Fruit fly (Drosophila melanogaster) whole organism, adult: ENCODE results near the gene CG7806.

Experiments used
- CG12768 ChIP-seq: fragments of 200-800 bp; sonication (Bioruptor generic); optimal IDR thresholded peaks from 2 replicates; lab custom pipeline; 2017; ENCODE audit warnings: missing biosample characterization, missing genetic modification characterization, mild to moderate bottlenecking, moderate library complexity, missing genetic modification reagents
- CG14711 ChIP-seq: fragments of 200-800 bp; sonication (Bioruptor generic); optimal IDR thresholded peaks from 2 replicates; lab custom pipeline; 2018; ENCODE audit warnings: missing biosample characterization, mild to moderate bottlenecking, missing genetic modification characterization, moderate library complexity
- CG1620 ChIP-seq: fragments of 200-800 bp; sonication (Bioruptor generic); optimal IDR thresholded peaks from 2 replicates; lab custom pipeline; 2016; ENCODE audit warnings: missing biosample characterization, missing genetic modification characterization
- CG33017 ChIP-seq: fragments of 200-800 bp; sonication (Bioruptor generic); optimal IDR thresholded peaks from 2 replicates; lab custom pipeline; 2018; ENCODE audit warnings: missing biosample characterization, mild to moderate bottlenecking, missing genetic modification characterization, moderate library complexity
- CG5204 ChIP-seq: fragments of 200-800 bp; sonication (Bioruptor generic); optimal IDR thresholded peaks from 2 replicates; lab custom pipeline; 2016; ENCODE audit warnings: missing biosample characterization, missing genetic modification characterization
- CG7045 ChIP-seq: fragments of 200-800 bp; sonication (Bioruptor generic); optimal IDR thresholded peaks from 2 replicates; lab custom pipeline; 2017; ENCODE audit warnings: missing biosample characterization, mild to moderate bottlenecking, missing genetic modification characterization
- Crg-1 ChIP-seq: fragments of 200-800 bp; sonication (Bioruptor generic); optimal IDR thresholded peaks from 2 replicates; lab custom pipeline; 2016; ENCODE audit warnings: missing biosample characterization, missing genetic modification characterization
- Hr96 ChIP-seq: fragments of 200-800 bp; sonication (Bioruptor generic); optimal IDR thresholded peaks from 2 replicates; lab custom pipeline; 2016; ENCODE audit warnings: missing biosample characterization, missing genetic modification characterization
- Mnt ChIP-seq: fragments of 200-800 bp; sonication (Bioruptor generic); optimal IDR thresholded peaks from 2 replicates; lab custom pipeline; 2016; ENCODE audit warnings: missing biosample characterization, mild to moderate bottlenecking, missing genetic modification characterization
- bab1 ChIP-seq: fragments of 200-800 bp; sonication (Bioruptor generic); optimal IDR thresholded peaks from 3 replicates; lab custom pipeline; 2019; ENCODE audit warnings: missing biosample characterization, mild to moderate bottlenecking, missing genetic modification characterization, moderate library complexity
- cic ChIP-seq: fragments of 200-800 bp; sonication (Bioruptor generic); optimal IDR thresholded peaks from 2 replicates; lab custom pipeline; 2017; ENCODE audit warnings: missing biosample characterization, mild to moderate bottlenecking, missing genetic modification characterization, moderate library complexity
- kay ChIP-seq: fragments of 200-800 bp; sonication (Bioruptor generic); peaks from one replicate; lab custom pipeline; 2016; ENCODE audit warnings: missing biosample characterization, missing genetic modification characterization, borderline replicate concordance
- ovo ChIP-seq: fragments of 200-800 bp; sonication (Bioruptor generic); optimal IDR thresholded peaks from 2 replicates; lab custom pipeline; 2016; ENCODE audit warnings: missing biosample characterization, missing genetic modification characterization
- pad ChIP-seq: fragments of 200-800 bp; sonication (Bioruptor generic); optimal IDR thresholded peaks from 3 replicates; lab custom pipeline; 2017; ENCODE audit warnings: missing biosample characterization, missing genetic modification characterization, mild to moderate bottlenecking, moderate library complexity, missing genetic modification reagents

DNA sequence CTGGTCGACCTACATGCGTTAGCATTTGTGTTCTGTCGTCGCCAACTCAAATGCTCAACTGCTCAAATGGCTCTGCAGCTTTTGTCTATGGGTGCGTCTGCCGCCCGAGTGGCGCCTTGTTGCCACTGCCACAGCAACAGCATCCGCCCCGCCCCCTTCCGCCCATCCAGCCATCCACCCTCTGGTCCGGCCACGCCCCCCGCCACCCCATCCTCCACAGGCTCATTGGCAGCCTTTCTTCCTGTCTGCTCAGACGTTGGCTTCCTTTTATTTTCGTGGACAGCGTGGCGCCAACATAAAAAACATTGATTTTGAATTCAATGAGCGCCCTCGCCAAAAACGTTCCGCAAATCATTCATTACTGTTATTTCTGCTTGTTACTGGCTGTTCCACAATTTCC lies 22.4 kb downstream of the CG7806 start:
- TF ChIP-seq CG33017 (tag; lab: Kevin White, UChicago) (no peak), CG5204 (GFP tag; lab: Kevin White, UChicago) (no peak), Mnt (GFP tag; lab: Kevin White, UChicago) (no peak), pad (GFP tag; lab: Kevin White, UChicago) (no peak), Crg-1 (GFP tag; lab: Kevin White, UChicago) (no peak), CG12768 (GFP tag; lab: Kevin White, UChicago) (no peak), Hr96 (no peak), cic (GFP tag; lab: Kevin White, UChicago) (no peak), kay (no peak), CG7045 (no peak), ovo (no peak), CG14711 (no peak), bab1 (GFP tag; lab: Kevin White, UChicago) (no peak), CG1620 (GFP tag; lab: Kevin White, UChicago) (no peak)
